Worm (Caenorhabditis elegans): ENCODE results near the gene F15D4.4.

Gene F15D4.4

DNA sequence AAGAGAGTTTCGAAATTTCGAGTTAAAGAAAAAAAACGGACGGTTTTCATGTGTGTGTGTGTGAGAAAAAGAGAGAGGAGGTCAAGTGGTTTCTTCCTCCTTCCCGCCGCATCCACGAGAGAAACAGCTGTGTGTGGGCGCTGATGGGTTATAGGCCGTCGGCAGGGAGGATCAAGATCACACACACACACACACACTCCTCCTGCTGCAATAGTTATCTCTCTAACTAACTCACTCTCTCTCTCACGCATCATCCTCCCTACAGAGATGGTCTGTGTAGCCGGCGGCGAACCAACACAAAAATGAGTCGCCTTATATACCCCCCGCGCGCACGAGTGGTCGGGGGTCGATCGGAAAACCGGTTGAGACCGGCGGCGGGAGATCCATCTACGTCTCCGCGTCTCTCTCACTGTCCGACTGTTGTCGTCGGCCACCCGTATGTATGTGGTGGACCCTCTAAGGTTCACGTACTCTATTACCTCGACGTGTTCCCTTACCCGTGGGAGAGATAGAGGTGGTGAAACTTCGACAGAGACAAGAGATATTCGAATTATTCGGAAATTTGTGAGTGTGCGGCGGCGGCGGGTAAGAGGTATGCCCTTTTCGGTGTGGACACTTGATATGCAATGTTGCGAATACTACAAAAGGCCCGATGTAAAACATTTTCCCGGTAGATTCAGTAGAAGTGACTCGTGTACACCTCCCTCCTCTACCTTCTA, 48.6 kb upstream of the F15D4.4 start (continued):
- TF ChIP-seq blmp-1 (tag; optimal IDR thresholded peaks at IDR 0.05) (peak; percentile 68), pax-3 (tag; optimal IDR thresholded peaks at IDR 0.05) (no peak), ztf-4 (tag; optimal IDR thresholded peaks at IDR 0.05) (peak; percentile 65), ces-1 (GFP tag; optimal IDR thresholded peaks at IDR 0.05) (no peak), mab-9 (GFP tag; IDR thresholded peaks at IDR 0.05) (peak; percentile 13; the same call in 1 of the 2 replicates), jun-1 (tag; optimal IDR thresholded peaks at IDR 0.05) (peak; percentile 56), lin-35 (GFP tag; optimal IDR thresholded peaks at IDR 0.05) (peak; percentile 31 to 68), egl-13 (tag; optimal IDR thresholded peaks at IDR 0.05) (no peak), zag-1 (tag; optimal IDR thresholded peaks at IDR 0.05) (no peak), dpl-1 (GFP tag; optimal IDR thresholded peaks at IDR 0.05) (peak; percentile 15 to 41 (median 18)), ets-5 (GFP tag; IDR thresholded peaks at IDR 0.05) (no peak), hpl-2 (GFP tag; optimal IDR thresholded peaks at IDR 0.05) (peak; percentile 57), hlh-4 (tag; optimal IDR thresholded peaks at IDR 0.05) (no peak), ceh-88 (GFP tag; IDR thresholded peaks at IDR 0.05) (peak; percentile 70), lir-3 (tag; optimal IDR thresholded peaks at IDR 0.05; ENCODE audit: poor library complexity) (peak; percentile 69), C16A3.4 (tag; optimal IDR thresholded peaks at IDR 0.05) (peak; percentile 44), elt-2 (tag; optimal IDR thresholded peaks at IDR 0.05) (no peak), nhr-85 (tag) (peak; percentile 99), isw-1 (GFP tag; IDR thresholded peaks at IDR 0.05) (no peak), nhr-90 (tag; optimal IDR thresholded peaks at IDR 0.05; ENCODE audit: poor library complexity) (peak; percentile 94), lin-14 (GFP tag; optimal IDR thresholded peaks at IDR 0.05) (peak; percentile 96), Y116A8C.19 (tag; optimal IDR thresholded peaks at IDR 0.05; ENCODE audit: borderline replicate concordance) (no peak), mep-1 (tag; optimal IDR thresholded peaks at IDR 0.05) (peak; percentile 64), tbx-2 (tag; optimal IDR thresholded peaks at IDR 0.05) (peak; percentile 78), snpc-4 (tag; optimal IDR thresholded peaks at IDR 0.05) (peak; percentile 3), lsy-2 (tag; optimal IDR thresholded peaks at IDR 0.05) (peak; percentile 42 to 73), alr-1 (tag; optimal IDR thresholded peaks at IDR 0.05; ENCODE audit: borderline replicate concordance) (no peak), xbp-1 (tag; optimal IDR thresholded peaks at IDR 0.05) (peak; percentile 62), ceh-90 (tag; optimal IDR thresholded peaks at IDR 0.05) (no peak), mdl-1 (tag; optimal IDR thresholded peaks at IDR 0.05) (peak in 1 of 2 experiments; percentile 81), nhr-47 (tag; optimal IDR thresholded peaks at IDR 0.05) (peak; percentile 85), zip-4 (GFP tag; optimal IDR thresholded peaks at IDR 0.05) (no peak), pqm-1 (tag; optimal IDR thresholded peaks at IDR 0.05) (no peak), sox-4 (tag; optimal IDR thresholded peaks at IDR 0.05) (no peak), tlp-1 (tag; optimal IDR thresholded peaks at IDR 0.05) (no peak), unc-86 (tag; optimal IDR thresholded peaks at IDR 0.05) (no peak), fkh-4 (tag; optimal IDR thresholded peaks at IDR 0.05; ENCODE audit: borderline replicate concordance) (no peak), ceh-63 (GFP tag; optimal IDR thresholded peaks at IDR 0.05) (no peak), ztf-11 (tag; optimal IDR thresholded peaks at IDR 0.05) (peak in 1 of 2 experiments; percentile 56), ceh-82 (tag; optimal IDR thresholded peaks at IDR 0.05) (peak in 1 of 3 experiments; percentile 34), nhr-76 (tag; optimal IDR thresholded peaks at IDR 0.05) (no peak), nhr-28 (tag; optimal IDR thresholded peaks at IDR 0.05) (no peak), snu-23 (GFP tag; optimal IDR thresholded peaks at IDR 0.05) (peak; percentile 90), nhr-84 (tag; optimal IDR thresholded peaks at IDR 0.05) (no peak), nhr-19 (GFP tag; conservative IDR thresholded peaks at IDR 0.05) (peak; percentile 79)
